Worm (Caenorhabditis elegans): ENCODE results near the gene K07E3.4.

The K07E3.4 gene

ce11 chrX:8117827-8118317 is 34.1 kb upstream of the K07E3.4 start:
- TF ChIP-seq nhr-237 (tag; optimal IDR thresholded peaks at IDR 0.05) (no peak), unc-62 (GFP tag; optimal IDR thresholded peaks at IDR 0.05 in 1 of 2) (peak in 1 of 2 experiments; percentile 34), unc-62 (tag; optimal IDR thresholded peaks at IDR 0.05) (no peak)

ce11 chrX:8116157-8116556 is 32.3 kb upstream of the K07E3.4 start, which contains the start of gene hlh-8:
Gene hlh-8, plus strand, starts transcription at chrX:8116457.
- TF ChIP-seq attf-4 (tag; optimal IDR thresholded peaks at IDR 0.05) (no peak), ceh-44 (GFP tag; IDR thresholded peaks at IDR 0.05) (no peak), ztf-7 (tag; optimal IDR thresholded peaks at IDR 0.05) (no peak), hmg-1.1 (GFP tag; IDR thresholded peaks at IDR 0.05) (no peak), unc-62 (GFP tag; optimal IDR thresholded peaks at IDR 0.05 in 1 of 2) (no peak), unc-62 (tag; optimal IDR thresholded peaks at IDR 0.05) (no peak), zfp-3 (GFP tag; conservative IDR thresholded peaks at IDR 0.05) (no peak), dmd-8 (GFP tag; IDR thresholded peaks at IDR 0.05) (no peak), nhr-77 (tag; optimal IDR thresholded peaks at IDR 0.05) (no peak), mxl-2 (GFP tag; conservative IDR thresholded peaks at IDR 0.05) (no peak)

- no peak for TF ChIP-seq saeg-2 (GFP tag; IDR thresholded peaks at IDR 0.05)
- peak; percentile 57 for TF ChIP-seq aha-1 (tag)
Observed at ce11 chrX:8110193-8110592, 26.4 kb upstream of the K07E3.4 start, which contains the start of gene K07E3.1. Gene K07E3.1, plus strand, starts transcription at chrX:8110439.

- TF ChIP-seq daf-19 (GFP tag; conservative IDR thresholded peaks at IDR 0.05) (no peak), ctbp-1 (GFP tag; IDR thresholded peaks at IDR 0.05) (0 out of 2 replicates have a peak, but pooled peaks have one; percentile 19), hlh-30 (tag; optimal IDR thresholded peaks at IDR 0.05; ENCODE audit: insufficient read depth) (peak; percentile 8), dve-1 (tag; optimal IDR thresholded peaks at IDR 0.05; ENCODE audit: insufficient read depth) (peak; percentile 80), daf-16 (GFP tag; optimal IDR thresholded peaks at IDR 0.05) (no peak), daf-16 (tag; optimal IDR thresholded peaks at IDR 0.05) (peak; percentile 54), hlh-11 (tag; optimal IDR thresholded peaks at IDR 0.05) (peak; percentile 57), daf-8 (GFP tag; IDR thresholded peaks at IDR 0.05) (no peak), mes-2 (tag; optimal IDR thresholded peaks at IDR 0.05; ENCODE audit: poor library complexity, severe bottlenecking) (peak; percentile 71), pha-4 (GFP tag; IDR thresholded peaks at IDR 0.05) (no peak), pha-4 (tag; optimal IDR thresholded peaks at IDR 0.05) (peak; percentile 1), nhr-11 (tag; optimal IDR thresholded peaks at IDR 0.05) (peak; percentile 43), unc-62 (GFP tag; optimal IDR thresholded peaks at IDR 0.05 in 1 of 2) (no peak), unc-62 (tag; optimal IDR thresholded peaks at IDR 0.05) (no peak), nhr-77 (tag; optimal IDR thresholded peaks at IDR 0.05) (peak; percentile 26), dpl-1 (GFP tag; optimal IDR thresholded peaks at IDR 0.05) (peak; percentile 55), madf-9 (GFP tag; conservative IDR thresholded peaks at IDR 0.05) (no peak), rbr-2 (tag; optimal IDR thresholded peaks at IDR 0.05) (peak; percentile 8), T26A8.4 (GFP tag; IDR thresholded peaks at IDR 0.05) (0 out of 2 replicates have a peak, but pooled peaks have one; percentile 51), mep-1 (tag; optimal IDR thresholded peaks at IDR 0.05) (peak; percentile 75), dmd-9 (GFP tag; IDR thresholded peaks at IDR 0.05) (no peak), hmg-1.1 (GFP tag; IDR thresholded peaks at IDR 0.05) (peak; percentile 70), zip-2 (tag; optimal IDR thresholded peaks at IDR 0.05) (peak; percentile 18), aha-1 (tag) (peak; percentile 47)
Observed at ce11 chrX:8109531-8109930, 25.7 kb upstream of the K07E3.4 start.

ce11 chrX:8107921-8108320 is 24.1 kb upstream of the K07E3.4 start, which contains the start of gene K07E3.9:
Gene K07E3.9, plus strand, starts transcription at chrX:8108221.
- no peak for TF ChIP-seq ceh-62 (tag; optimal IDR thresholded peaks at IDR 0.05)
- no peak for TF ChIP-seq F26F4.8 (GFP tag; conservative IDR thresholded peaks at IDR 0.05)
- TF ChIP-seq zip-2 (tag; optimal IDR thresholded peaks at IDR 0.05): no peak
- no peak for TF ChIP-seq egl-27 (tag; optimal IDR thresholded peaks at IDR 0.05)

All from whole organism, L4 larva.